Worm (Caenorhabditis elegans): ENCODE results near the gene B0334.20.

Gene B0334.20

ce11 chrII:11518184-11518583 is 17.9 kb upstream of the B0334.20 start, which contains the start of gene B0334.10:
Gene B0334.10 (plus strand): TSS chrII:11518484.
- TF ChIP-seq ceh-9 (tag; optimal IDR thresholded peaks at IDR 0.05) = no peak
- TF ChIP-seq ahr-1 (tag; optimal IDR thresholded peaks at IDR 0.05) = no peak
- no peak for TF ChIP-seq dve-1 (tag; optimal IDR thresholded peaks at IDR 0.05)
- TF ChIP-seq elt-2 (tag; optimal IDR thresholded peaks at IDR 0.05) = no peak
- TF ChIP-seq pat-9 (tag; optimal IDR thresholded peaks at IDR 0.05) = no peak
- TF ChIP-seq nfya-1 (tag; optimal IDR thresholded peaks at IDR 0.05) = no peak
- TF ChIP-seq pag-3 (tag; optimal IDR thresholded peaks at IDR 0.05; ENCODE audit: borderline replicate concordance) = no peak
- no peak for TF ChIP-seq syd-9 (tag; optimal IDR thresholded peaks at IDR 0.05)
- TF ChIP-seq hlh-30 (tag; optimal IDR thresholded peaks at IDR 0.05; ENCODE audit: insufficient read depth) = no peak
- TF ChIP-seq ceh-30 (tag; optimal IDR thresholded peaks at IDR 0.05) = no peak
- no peak for TF ChIP-seq ceh-22 (tag; optimal IDR thresholded peaks at IDR 0.05)
- TF ChIP-seq nhr-232 (tag; optimal IDR thresholded peaks at IDR 0.05) = no peak
- TF ChIP-seq hlh-8 (tag; optimal IDR thresholded peaks at IDR 0.05) = no peak
- TF ChIP-seq ets-4 (tag; optimal IDR thresholded peaks at IDR 0.05) = no peak
- no peak for TF ChIP-seq mec-3 (tag; optimal IDR thresholded peaks at IDR 0.05; ENCODE audit: borderline replicate concordance)
- no peak for TF ChIP-seq pros-1 (tag; optimal IDR thresholded peaks at IDR 0.05)

- TF ChIP-seq ceh-6 (GFP tag; optimal IDR thresholded peaks at IDR 0.05) (no peak), tbx-2 (tag; optimal IDR thresholded peaks at IDR 0.05) (no peak), nhr-11 (tag; optimal IDR thresholded peaks at IDR 0.05) (no peak), npax-4 (tag; optimal IDR thresholded peaks at IDR 0.05) (no peak), ahr-1 (tag; optimal IDR thresholded peaks at IDR 0.05) (no peak), pqm-1 (tag; optimal IDR thresholded peaks at IDR 0.05) (no peak), dmd-4 (tag; optimal IDR thresholded peaks at IDR 0.05; ENCODE audit: borderline replicate concordance) (no peak), sdc-2 (tag; optimal IDR thresholded peaks at IDR 0.05) (no peak), C38D4.7 (GFP tag; optimal IDR thresholded peaks at IDR 0.05) (no peak), T23F11.4 (GFP tag; optimal IDR thresholded peaks at IDR 0.05) (no peak), pros-1 (tag; optimal IDR thresholded peaks at IDR 0.05) (no peak), K09A11.1 (tag; optimal IDR thresholded peaks at IDR 0.05; ENCODE audit: insufficient read depth) (no peak)
These were observed 14.5 kb upstream of the B0334.20 start, which contains the start of gene srh-44 for ce11 chrII:11514775-11515174. Gene srh-44 (plus strand): TSS chrII:11515075.

ce11 chrII:11512921-11513320 is 12.7 kb upstream of the B0334.20 start:
- TF ChIP-seq hlh-30 (tag; optimal IDR thresholded peaks at IDR 0.05; ENCODE audit: insufficient read depth) (no peak), tbx-7 (tag; optimal IDR thresholded peaks at IDR 0.05) (no peak), ceh-24 (tag; optimal IDR thresholded peaks at IDR 0.05) (no peak), ceh-48 (tag; optimal IDR thresholded peaks at IDR 0.05) (no peak), pag-3 (tag; optimal IDR thresholded peaks at IDR 0.05; ENCODE audit: borderline replicate concordance) (no peak), dve-1 (tag; optimal IDR thresholded peaks at IDR 0.05) (no peak), rnt-1 (tag; optimal IDR thresholded peaks at IDR 0.05) (no peak), sox-4 (tag; optimal IDR thresholded peaks at IDR 0.05) (no peak), ets-4 (tag; optimal IDR thresholded peaks at IDR 0.05) (no peak), hlh-15 (tag; optimal IDR thresholded peaks at IDR 0.05) (no peak), C08G9.2 (tag; optimal IDR thresholded peaks at IDR 0.05) (no peak), dmd-4 (tag; optimal IDR thresholded peaks at IDR 0.05; ENCODE audit: borderline replicate concordance) (no peak)

ce11 chrII:11510373-11510772 is 10.1 kb upstream of the B0334.20 start, which contains the start of gene npr-41:
Gene npr-41 (plus strand): TSS chrII:11510673.
- TF ChIP-seq unc-42 (tag; optimal IDR thresholded peaks at IDR 0.05) = no peak
- TF ChIP-seq fax-1 (tag; optimal IDR thresholded peaks at IDR 0.05) = no peak
- no peak for TF ChIP-seq ztf-16 (tag; optimal IDR thresholded peaks at IDR 0.05)
- no peak for TF ChIP-seq pros-1 (tag; optimal IDR thresholded peaks at IDR 0.05)
- TF ChIP-seq sox-2 (GFP tag; IDR thresholded peaks at IDR 0.05) = no peak
- no peak for TF ChIP-seq ref-2 (tag; optimal IDR thresholded peaks at IDR 0.05)
- no peak for TF ChIP-seq C08G9.2 (tag; optimal IDR thresholded peaks at IDR 0.05)
- TF ChIP-seq ceh-31 (tag; optimal IDR thresholded peaks at IDR 0.05) = no peak
- TF ChIP-seq pqm-1 (tag; optimal IDR thresholded peaks at IDR 0.05) = no peak
- no peak for TF ChIP-seq odd-2 (tag; optimal IDR thresholded peaks at IDR 0.05)
- TF ChIP-seq ets-4 (tag; optimal IDR thresholded peaks at IDR 0.05) = no peak
- no peak for TF ChIP-seq ceh-30 (tag; optimal IDR thresholded peaks at IDR 0.05)
